Worm (Caenorhabditis elegans) whole organism, midembryonic: ENCODE data around the gene srbc-83.

Experiments used
- T22C8.4 ChIP-seq: fragments of 200-800 bp; sonication (Bioruptor generic); IDR thresholded peaks from 2 replicates; pipeline ENCODE4 v1.3.6; 2022; ENCODE audit warnings: missing genetic modification characterization, missing compliant biosample characterization
- cog-1 ChIP-seq: sonication (generic microtip); optimal IDR thresholded peaks from 2 replicates; lab custom pipeline; 2016; ENCODE audit warnings: missing genetic modification characterization, missing compliant biosample characterization
- flt-1 ChIP-seq: fragments of 200-800 bp; sonication (Bioruptor generic); IDR thresholded peaks from 2 replicates; pipeline ENCODE4 v1.3.6; 2022; ENCODE audit warnings: missing genetic modification characterization, missing compliant biosample characterization
- klf-2 ChIP-seq: fragments of 200-800 bp; sonication (Bioruptor generic); conservative IDR thresholded peaks from 2 replicates; pipeline ENCODE4 v1.3.6; 2022; ENCODE audit warnings: missing genetic modification reagents, missing genetic modification characterization, missing compliant biosample characterization
- med-1 ChIP-seq: sonication (generic microtip); optimal IDR thresholded peaks from 2 replicates; lab custom pipeline; 2017; ENCODE audit warnings: missing genetic modification characterization, mild to moderate bottlenecking, missing compliant biosample characterization, antibody characterized with exemption, missing genetic modification reagents; ENCODE audit not compliant: insufficient read depth
- ref-1 ChIP-seq: fragments of 200-800 bp; sonication (Bioruptor generic); conservative IDR thresholded peaks from 2 replicates; pipeline ENCODE4 v1.3.6; 2022; ENCODE audit warnings: missing genetic modification reagents, missing genetic modification characterization, missing compliant biosample characterization
- tab-1 ChIP-seq: fragments of 200-800 bp; sonication (Bioruptor generic); IDR thresholded peaks from 2 replicates; pipeline ENCODE4 v1.3.6; 2022; ENCODE audit warnings: missing genetic modification characterization, missing compliant biosample characterization
- ztf-23 ChIP-seq: fragments of 200-800 bp; sonication (Bioruptor generic); IDR thresholded peaks from 2 replicates; pipeline ENCODE4 v1.3.6; 2022; ENCODE audit warnings: missing genetic modification reagents, missing genetic modification characterization, missing compliant biosample characterization
- ztf-29 ChIP-seq: fragments of 200-800 bp; sonication (Bioruptor generic); IDR thresholded peaks from 2 replicates; pipeline ENCODE4 v1.3.6; 2022; ENCODE audit warnings: missing genetic modification reagents, missing genetic modification characterization, missing compliant biosample characterization

Gene srbc-83

DNA sequence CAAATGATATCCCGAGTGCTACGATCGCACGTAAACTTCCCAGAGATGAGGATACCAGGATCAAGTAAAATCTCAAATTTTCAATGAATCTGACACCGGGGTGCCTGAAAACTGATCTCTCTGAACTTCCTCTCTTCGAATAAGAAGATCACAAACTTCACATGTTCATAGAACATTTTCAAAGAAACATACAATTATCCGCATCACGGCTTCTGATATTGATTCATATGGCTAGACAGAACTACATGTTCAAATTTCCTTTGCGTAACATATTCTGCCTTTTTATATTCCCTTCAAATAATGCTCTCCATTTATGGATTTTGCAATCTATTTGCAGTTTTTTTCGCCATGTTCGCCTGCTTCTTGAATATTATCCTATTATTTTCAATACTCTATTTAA, at the start of gene srbc-83:
Gene srbc-83, plus strand, starts transcription at position 301 of the 400 bp plus-strand sequence.
- TF ChIP-seq ztf-29 (GFP tag; lab: Robert Waterston, UW) (no peak), med-1 (GFP tag; lab: Kevin White, UChicago) (no peak), cog-1 (tag; lab: Kevin White, UChicago) (no peak)

- TF ChIP-seq cog-1 (tag; lab: Kevin White, UChicago) (no peak), ztf-23 (no peak), tab-1 (GFP tag; lab: Robert Waterston, UW) (no peak), med-1 (GFP tag; lab: Kevin White, UChicago) (no peak), klf-2 (no peak), flt-1 (GFP tag; lab: Robert Waterston, UW) (no peak), ztf-29 (GFP tag; lab: Robert Waterston, UW) (no peak), T22C8.4 (GFP tag; lab: Robert Waterston, UW) (no peak), ref-1 (GFP tag; lab: Robert Waterston, UW) (no peak)
These were observed 48.1 kb upstream of the srbc-83 start for ce11 chrV:16249105-16249504.

DNA sequence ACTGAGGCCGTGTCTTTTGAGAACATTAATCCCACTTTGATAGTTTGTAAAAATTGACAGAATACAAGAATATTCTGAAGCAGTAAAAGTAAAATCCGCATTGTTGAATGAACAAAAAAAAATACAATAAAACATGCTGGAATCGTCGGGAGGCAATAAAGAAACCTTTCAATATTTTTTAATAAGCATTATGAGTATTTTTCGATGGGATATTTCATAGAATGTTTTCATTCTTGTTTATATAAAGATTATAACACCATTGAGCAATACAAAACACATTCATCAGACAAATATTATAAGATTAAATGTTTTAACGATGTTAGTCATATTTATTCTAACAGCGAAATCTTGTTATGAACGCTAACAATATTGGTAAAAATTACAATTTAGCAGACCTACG, 43.5 kb upstream of the srbc-83 start, which contains the start of gene gcy-20:
Gene gcy-20, minus strand, starts transcription at position 101 of the 400 bp plus-strand sequence.
- TF ChIP-seq flt-1 (GFP tag; lab: Robert Waterston, UW) (no peak), med-1 (GFP tag; lab: Kevin White, UChicago) (no peak), T22C8.4 (GFP tag; lab: Robert Waterston, UW) (no peak), cog-1 (tag; lab: Kevin White, UChicago) (no peak), ref-1 (GFP tag; lab: Robert Waterston, UW) (no peak), ztf-29 (GFP tag; lab: Robert Waterston, UW) (no peak)

- TF ChIP-seq ref-1 (GFP tag; lab: Robert Waterston, UW) (no peak), cog-1 (tag; lab: Kevin White, UChicago) (no peak), med-1 (GFP tag; lab: Kevin White, UChicago) (no peak), klf-2 (no peak)
These were observed 40.8 kb upstream of the srbc-83 start, which contains the start of gene bgnt-1.3 for ce11 chrV:16256395-16256794. bgnt-1.3 (minus strand) TSS chrV:16256495.

ce11 chrV:16258142-16258541, 39.0 kb upstream of the srbc-83 start, which contains the start of gene nhr-218:
nhr-218 (plus strand) TSS chrV:16258442.
- no peak for TF ChIP-seq flt-1 (GFP tag; lab: Robert Waterston, UW)
- TF ChIP-seq klf-2, result no peak
- TF ChIP-seq med-1 (GFP tag; lab: Kevin White, UChicago), result no peak
- TF ChIP-seq T22C8.4 (GFP tag; lab: Robert Waterston, UW), result no peak
- no peak for TF ChIP-seq ztf-23
- no peak for TF ChIP-seq ztf-29 (GFP tag; lab: Robert Waterston, UW)

ce11 chrV:16259684-16260083, 37.5 kb upstream of the srbc-83 start, which contains the start of gene nhr-127:
nhr-127 (plus strand) TSS chrV:16259984.
- TF ChIP-seq ztf-29 (GFP tag; lab: Robert Waterston, UW), result no peak
- TF ChIP-seq tab-1 (GFP tag; lab: Robert Waterston, UW), result no peak
- no peak for TF ChIP-seq cog-1 (tag; lab: Kevin White, UChicago)
- TF ChIP-seq flt-1 (GFP tag; lab: Robert Waterston, UW), result no peak
- no peak for TF ChIP-seq klf-2
- no peak for TF ChIP-seq med-1 (GFP tag; lab: Kevin White, UChicago)
- TF ChIP-seq ref-1 (GFP tag; lab: Robert Waterston, UW), result no peak
- no peak for TF ChIP-seq T22C8.4 (GFP tag; lab: Robert Waterston, UW)

- no peak for TF ChIP-seq tab-1 (GFP tag; lab: Robert Waterston, UW)
- no peak for TF ChIP-seq cog-1 (tag; lab: Kevin White, UChicago)
- TF ChIP-seq klf-2, result no peak
- no peak for TF ChIP-seq T22C8.4 (GFP tag; lab: Robert Waterston, UW)
- no peak for TF ChIP-seq ref-1 (GFP tag; lab: Robert Waterston, UW)
- TF ChIP-seq med-1 (GFP tag; lab: Kevin White, UChicago), result no peak
- no peak for TF ChIP-seq ztf-29 (GFP tag; lab: Robert Waterston, UW)
- no peak for TF ChIP-seq ztf-23
- TF ChIP-seq flt-1 (GFP tag; lab: Robert Waterston, UW), result no peak
These were observed 30.7 kb upstream of the srbc-83 start, which contains the start of gene T13F3.4 for ce11 chrV:16266514-16266913. T13F3.4 (minus strand) TSS chrV:16266614.

DNA sequence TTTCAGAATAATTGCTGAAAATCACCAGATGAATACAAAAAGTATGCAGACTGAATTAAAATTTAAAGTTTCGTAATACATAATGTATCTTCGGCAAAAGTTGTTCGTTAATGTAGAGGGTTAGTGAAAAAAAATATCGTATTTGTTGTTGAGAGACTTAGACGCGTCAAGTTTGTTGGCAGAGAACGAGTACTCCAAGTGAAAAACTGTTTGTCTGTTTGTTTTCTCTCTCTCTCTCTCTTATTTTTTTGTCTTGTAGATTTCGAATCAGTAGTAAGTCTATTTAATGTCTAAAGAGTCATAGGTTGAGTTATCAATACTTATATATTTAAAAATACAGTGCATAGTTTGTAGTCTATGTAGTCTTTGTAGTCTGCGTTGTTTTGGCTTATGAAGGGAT, 27.6 kb upstream of the srbc-83 start, which contains the start of the genes fbxa-2 and T13F3.8:
Gene fbxa-2, minus strand, starts transcription at position 101 of the 400 bp plus-strand sequence.
Gene T13F3.8, plus strand, starts transcription at position 245 of the 400 bp plus-strand sequence.
- TF ChIP-seq tab-1 (GFP tag; lab: Robert Waterston, UW) (no peak), T22C8.4 (GFP tag; lab: Robert Waterston, UW) (no peak), ref-1 (GFP tag; lab: Robert Waterston, UW) (no peak), ztf-23 (no peak), cog-1 (tag; lab: Kevin White, UChicago) (no peak), ztf-29 (GFP tag; lab: Robert Waterston, UW) (no peak), flt-1 (GFP tag; lab: Robert Waterston, UW) (no peak), klf-2 (no peak), med-1 (GFP tag; lab: Kevin White, UChicago) (no peak)

- TF ChIP-seq ztf-29 (GFP tag; lab: Robert Waterston, UW), result no peak
- TF ChIP-seq tab-1 (GFP tag; lab: Robert Waterston, UW), result no peak
- no peak for TF ChIP-seq cog-1 (tag; lab: Kevin White, UChicago)
- no peak for TF ChIP-seq med-1 (GFP tag; lab: Kevin White, UChicago)
- TF ChIP-seq klf-2, result no peak
- no peak for TF ChIP-seq T22C8.4 (GFP tag; lab: Robert Waterston, UW)
- TF ChIP-seq flt-1 (GFP tag; lab: Robert Waterston, UW), result no peak
- no peak for TF ChIP-seq ztf-23
- TF ChIP-seq ref-1 (GFP tag; lab: Robert Waterston, UW), result no peak
These were observed 26.0 kb upstream of the srbc-83 start, which contains the start of gene T13F3.6 for ce11 chrV:16271121-16271520. T13F3.6 (minus strand) TSS chrV:16271221.
